Fruit fly (Drosophila melanogaster): ENCODE data around the gene Lip1.

The Lip1 gene

dm6 chr2L:10679568-10679967 lies 21.8 kb downstream of the Lip1 start (continued):
- TF ChIP-seq D19A (tag; optimal IDR thresholded peaks at IDR 0.05) (peak; percentile 16), CG32532 (GFP tag; IDR thresholded peaks at IDR 0.05) (peak; percentile 28; the same call in 1 of the 2 replicates), Ets65A (GFP tag) (no peak), Dad (GFP tag; optimal IDR thresholded peaks at IDR 0.05) (no peak), Side (GFP tag; optimal IDR thresholded peaks at IDR 0.05) (no peak), eve (GFP tag; optimal IDR thresholded peaks at IDR 0.05) (no peak), corto (GFP tag; optimal IDR thresholded peaks at IDR 0.05) (no peak), CG6791 (GFP tag; IDR thresholded peaks at IDR 0.05; ENCODE audit: partially characterized antibody) (no peak), cad (GFP tag; optimal IDR thresholded peaks at IDR 0.05) (no peak), CG9932 (GFP tag; IDR thresholded peaks at IDR 0.05) (peak; percentile 47; the same call in 1 of the 2 replicates), CG9437 (GFP tag; optimal IDR thresholded peaks at IDR 0.05) (no peak), CG4730 (GFP tag; IDR thresholded peaks at IDR 0.05) (no peak), gem (tag; optimal IDR thresholded peaks at IDR 0.05) (peak; percentile 17), chif (GFP tag; optimal IDR thresholded peaks at IDR 0.05) (no peak), tll (GFP tag; optimal IDR thresholded peaks at IDR 0.05) (no peak)

- TF ChIP-seq sens (GFP tag) = peak; percentile 28
- TF ChIP-seq sd (tag; optimal IDR thresholded peaks at IDR 0.05) = peak; percentile 92
- TF ChIP-seq Aef1 (GFP tag; IDR thresholded peaks at IDR 0.05) = 0 out of 3 replicates have a peak, but pooled peaks have one; percentile 0
- no peak for TF ChIP-seq al (GFP tag; IDR thresholded peaks at IDR 0.05)
- TF ChIP-seq ken (GFP tag; IDR thresholded peaks at IDR 0.05) = 0 out of 3 replicates have a peak, but pooled peaks have one; percentile 33
- peak in 1 of 2 experiments; percentile 7 for TF ChIP-seq Trl (optimal IDR thresholded peaks at IDR 0.05)
- TF ChIP-seq Trl (GFP tag; optimal IDR thresholded peaks at IDR 0.05) = no peak
- peak; percentile 47 for TF ChIP-seq CG5180 (GFP tag; optimal IDR thresholded peaks at IDR 0.05)
- TF ChIP-seq bcd (GFP tag; optimal IDR thresholded peaks at IDR 0.05) = no peak
Measured at dm6 chr2L:10677715-10678088, 23.6 kb downstream of the Lip1 start.

- TF ChIP-seq CG10565 (GFP tag; optimal IDR thresholded peaks at IDR 0.05) (no peak), hth (optimal IDR thresholded peaks at IDR 0.05) (no peak), CG30403 (GFP tag; optimal IDR thresholded peaks at IDR 0.05) (peak; percentile 51), Med (GFP tag) (peak; percentile 65), Aef1 (GFP tag; IDR thresholded peaks at IDR 0.05) (peak; percentile 35; the same call in 1 of the 3 replicates), crol (GFP tag; IDR thresholded peaks at IDR 0.05) (no peak), esg (GFP tag; conservative IDR thresholded peaks at IDR 0.05) (0 out of 2 replicates have a peak, but pooled peaks have one; percentile 18), Hmx (GFP tag; optimal IDR thresholded peaks at IDR 0.05) (no peak), crp (GFP tag; optimal IDR thresholded peaks at IDR 0.05) (no peak), cwo (GFP tag; optimal IDR thresholded peaks at IDR 0.05) (peak; percentile 7), pros (GFP tag; optimal IDR thresholded peaks at IDR 0.05) (no peak), Meics (GFP tag; optimal IDR thresholded peaks at IDR 0.05) (peak; percentile 36), CG12659 (GFP tag; optimal IDR thresholded peaks at IDR 0.05) (peak; percentile 33), CG2678 (tag; optimal IDR thresholded peaks at IDR 0.05) (peak; percentile 56), Hand (GFP tag; optimal IDR thresholded peaks at IDR 0.05) (no peak), CG11504 (tag; optimal IDR thresholded peaks at IDR 0.05) (peak; percentile 59), Sox102F (GFP tag; optimal IDR thresholded peaks at IDR 0.05) (peak; percentile 55), gcm2 (GFP tag; optimal IDR thresholded peaks at IDR 0.05) (no peak), CG3847 (GFP tag; IDR thresholded peaks at IDR 0.05) (0 out of 2 replicates have a peak, but pooled peaks have one; percentile 21), CG7271 (tag; optimal IDR thresholded peaks at IDR 0.05) (no peak), gsb-n (tag; optimal IDR thresholded peaks at IDR 0.05) (no peak), Jarid2 (GFP tag; optimal IDR thresholded peaks at IDR 0.05) (peak; percentile 7), CG9817 (tag; optimal IDR thresholded peaks at IDR 0.05) (peak; percentile 5), CG7839 (tag; optimal IDR thresholded peaks at IDR 0.05) (peak; percentile 42)
Measured at dm6 chr2L:10676933-10677714, 24.2 kb downstream of the Lip1 start, which contains the start of gene CG17104. Gene CG17104, plus strand, starts transcription at chr2L:10677198.
